Worm (Caenorhabditis elegans) whole organism, L2 larva: ENCODE results near the gene srw-68.
"Not testable (repeated sequence)": the region's sequence is repeated elsewhere in the genome, so short reads cannot be mapped to it uniquely, and the experiment has no call there.

ENCODE experiments used
- blmp-1 ChIP-seq: sonication (generic microtip); optimal IDR thresholded peaks from 2 replicates; lab custom pipeline; 2017; ENCODE audit warnings: missing genetic modification characterization, mild to moderate bottlenecking, missing compliant biosample characterization, antibody characterized with exemption, moderate library complexity; ENCODE audit not compliant: insufficient read depth
- unc-62 ChIP-seq: fragments of 150-350 bp; optimal IDR thresholded peaks from 2 replicates; lab custom pipeline; 2014; ENCODE audit warnings: missing biosample characterization, missing genetic modification reagents, missing genetic modification characterization

DNA sequence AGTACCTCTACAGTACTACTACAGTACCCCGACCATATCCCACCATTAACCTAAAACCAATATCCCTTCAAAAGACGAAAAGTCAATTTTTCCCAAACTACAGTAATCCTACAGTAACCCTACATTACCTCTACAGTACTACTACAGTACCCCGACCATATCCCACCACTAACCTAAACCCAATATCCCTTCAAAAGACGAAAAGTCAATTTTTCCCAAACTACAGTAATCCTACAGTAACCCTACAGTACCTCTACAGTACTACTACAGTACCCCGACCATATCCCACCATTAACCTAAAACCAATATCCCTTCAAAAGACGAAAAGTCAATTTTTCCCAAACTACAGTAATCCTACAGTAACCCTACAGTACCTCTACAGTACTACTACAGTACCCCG is 17.8 kb upstream of the srw-68 start, which contains the start of gene nhr-141:
- TF ChIP-seq unc-62 (GFP tag; lab: Kevin White, UChicago); blmp-1 (tag; lab: Kevin White, UChicago): not testable (repeated sequence)
